Fruit fly (Drosophila melanogaster) whole organism, prepupa: Measurements from ENCODE around the gene CG31751.

Experiments
- Blimp-1 ChIP-seq: fragments of 200-800 bp; sonication (Bioruptor generic); optimal IDR thresholded peaks from 3 replicates; lab custom pipeline; 2017; ENCODE audit warnings: missing biosample characterization, missing genetic modification characterization, mild to moderate bottlenecking, moderate library complexity, missing genetic modification reagents
- CG10631 ChIP-seq: fragments of 200-800 bp; sonication (Bioruptor generic); optimal IDR thresholded peaks from 2 replicates; lab custom pipeline; 2016; ENCODE audit warnings: missing biosample characterization, missing genetic modification characterization
- CG10669 ChIP-seq: fragments of 200-800 bp; sonication (Bioruptor generic); optimal IDR thresholded peaks from 3 replicates; lab custom pipeline; 2018; ENCODE audit warnings: missing biosample characterization, mild to moderate bottlenecking, missing genetic modification characterization, moderate library complexity
- CG11294 ChIP-seq: fragments of 200-800 bp; sonication (Bioruptor generic); IDR thresholded peaks from 2 replicates; pipeline ENCODE4 v1.3.6; 2022; ENCODE audit warnings: missing biosample characterization, missing genetic modification characterization
- CG11762 ChIP-seq: fragments of 200-800 bp; sonication (Bioruptor generic); optimal IDR thresholded peaks from 3 replicates; lab custom pipeline; 2016; ENCODE audit warnings: missing biosample characterization, missing genetic modification characterization; ENCODE audit not compliant: insufficient read depth
- CG11902 ChIP-seq: fragments of 200-800 bp; sonication (Bioruptor generic); optimal IDR thresholded peaks from 3 replicates; lab custom pipeline; 2016; ENCODE audit warnings: missing biosample characterization, missing genetic modification characterization
- CG3032 ChIP-seq: fragments of 200-800 bp; optimal IDR thresholded peaks from 2 replicates; lab custom pipeline; 2019; ENCODE audit warnings: missing biosample characterization, mild to moderate bottlenecking, missing genetic modification characterization, moderate library complexity
- CG31627 ChIP-seq: fragments of 200-800 bp; sonication (Bioruptor generic); optimal IDR thresholded peaks from 3 replicates; lab custom pipeline; 2016; ENCODE audit warnings: missing biosample characterization, missing genetic modification characterization
- CG32006 ChIP-seq: fragments of 200-800 bp; sonication (Bioruptor generic); optimal IDR thresholded peaks from 3 replicates; lab custom pipeline; 2017; ENCODE audit warnings: missing biosample characterization, mild to moderate bottlenecking, missing genetic modification characterization
- CG34406 ChIP-seq: fragments of 200-800 bp; sonication (Bioruptor generic); optimal IDR thresholded peaks from 3 replicates; lab custom pipeline; 2016; ENCODE audit warnings: missing biosample characterization, missing genetic modification characterization
- CG6163 ChIP-seq: fragments of 200-800 bp; sonication (Bioruptor generic); IDR thresholded peaks from 3 replicates; pipeline ENCODE4 v1.3.6; 2022; ENCODE audit warnings: missing biosample characterization, missing genetic modification characterization
- CG6276 ChIP-seq: fragments of 200-800 bp; sonication (Bioruptor generic); optimal IDR thresholded peaks from 2 replicates; lab custom pipeline; 2017; ENCODE audit warnings: missing biosample characterization, mild to moderate bottlenecking, missing genetic modification characterization
- CG7368 ChIP-seq: fragments of 200-800 bp; sonication (Bioruptor generic); optimal IDR thresholded peaks from 3 replicates; lab custom pipeline; 2016; ENCODE audit warnings: missing biosample characterization, missing genetic modification characterization
- CG8119 ChIP-seq: fragments of 200-800 bp; sonication (Bioruptor generic); IDR thresholded peaks from 3 replicates; pipeline ENCODE4 v1.3.6; 2022; ENCODE audit warnings: missing biosample characterization, missing genetic modification characterization
- CG8319 ChIP-seq: fragments of 200-800 bp; sonication (Bioruptor generic); optimal IDR thresholded peaks from 3 replicates; lab custom pipeline; 2016; ENCODE audit warnings: missing biosample characterization, missing genetic modification characterization
- CG8632 ChIP-seq: fragments of 200-800 bp; sonication (Bioruptor generic); optimal IDR thresholded peaks from 3 replicates; lab custom pipeline; 2016; ENCODE audit warnings: missing biosample characterization, missing genetic modification characterization
- CG9139 ChIP-seq: fragments of 200-800 bp; sonication (Bioruptor generic); optimal IDR thresholded peaks from 3 replicates; lab custom pipeline; 2017; ENCODE audit warnings: missing biosample characterization, mild to moderate bottlenecking, missing genetic modification characterization
- Eip78C ChIP-seq: fragments of 200-800 bp; sonication (Bioruptor generic); peaks from one replicate; lab custom pipeline; 2016; ENCODE audit warnings: missing biosample characterization, missing genetic modification characterization
- Eip93F ChIP-seq: fragments of 200-800 bp; sonication (Bioruptor generic); optimal IDR thresholded peaks from 2 replicates; lab custom pipeline; 2016; ENCODE audit warnings: missing biosample characterization, mild to moderate bottlenecking, missing genetic modification characterization
- Ets21C ChIP-seq: fragments of 200-800 bp; sonication (Bioruptor generic); optimal IDR thresholded peaks from 3 replicates; lab custom pipeline; 2016; ENCODE audit warnings: missing biosample characterization, missing genetic modification characterization
- Ets96B ChIP-seq: fragments of 200-800 bp; optimal IDR thresholded peaks from 2 replicates; lab custom pipeline; 2019; ENCODE audit warnings: missing biosample characterization, mild to moderate bottlenecking, missing genetic modification characterization, moderate library complexity
- Hr38 ChIP-seq: sonication (Bioruptor generic); optimal IDR thresholded peaks from 2 replicates; lab custom pipeline; 2016; ENCODE audit warnings: missing biosample characterization, missing genetic modification characterization
- Lpt ChIP-seq: fragments of 200-800 bp; sonication (Bioruptor generic); optimal IDR thresholded peaks from 3 replicates; lab custom pipeline; 2016; ENCODE audit warnings: missing biosample characterization, missing genetic modification characterization
- Met ChIP-seq: fragments of 200-800 bp; sonication (Bioruptor generic); optimal IDR thresholded peaks from 3 replicates; lab custom pipeline; 2016; ENCODE audit warnings: missing biosample characterization, missing genetic modification characterization
- OdsH ChIP-seq: fragments of 200-800 bp; sonication (Bioruptor generic); optimal IDR thresholded peaks from 3 replicates; lab custom pipeline; 2016; ENCODE audit warnings: missing biosample characterization, missing genetic modification characterization
- Smox ChIP-seq: fragments of 200-800 bp; sonication (Bioruptor generic); optimal IDR thresholded peaks from 3 replicates; lab custom pipeline; 2016; ENCODE audit warnings: missing biosample characterization, missing genetic modification characterization
- Sox102F ChIP-seq: fragments of 200-800 bp; sonication (Bioruptor generic); optimal IDR thresholded peaks from 2 replicates; lab custom pipeline; 2016; ENCODE audit warnings: missing biosample characterization, mild to moderate bottlenecking, missing genetic modification characterization
- Sox15 ChIP-seq: fragments of 200-800 bp; sonication (Bioruptor generic); optimal IDR thresholded peaks from 3 replicates; lab custom pipeline; 2016; ENCODE audit warnings: missing biosample characterization, missing genetic modification characterization
- achi ChIP-seq: fragments of 200-800 bp; sonication (Bioruptor generic); optimal IDR thresholded peaks from 3 replicates; lab custom pipeline; 2016; ENCODE audit warnings: missing biosample characterization, missing genetic modification characterization
- acj6 ChIP-seq: fragments of 200-800 bp; sonication (Bioruptor generic); optimal IDR thresholded peaks from 3 replicates; lab custom pipeline; 2016; ENCODE audit warnings: missing biosample characterization, missing genetic modification characterization
- cyc ChIP-seq: fragments of 200-800 bp; sonication (Bioruptor generic); optimal IDR thresholded peaks from 3 replicates; lab custom pipeline; 2016; ENCODE audit warnings: missing biosample characterization, missing genetic modification characterization
- dac ChIP-seq: fragments of 200-800 bp; sonication (Bioruptor generic); optimal IDR thresholded peaks from 2 replicates; lab custom pipeline; 2017; ENCODE audit warnings: missing biosample characterization, mild to moderate bottlenecking, missing genetic modification characterization
- dsx ChIP-seq: fragments of 200-800 bp; optimal IDR thresholded peaks from 3 replicates; lab custom pipeline; 2019; ENCODE audit warnings: missing biosample characterization, mild to moderate bottlenecking, missing genetic modification characterization, moderate library complexity; ENCODE audit not compliant: poor library complexity, severe bottlenecking
- eg ChIP-seq: fragments of 200-800 bp; sonication (Bioruptor generic); IDR thresholded peaks from 3 replicates; pipeline ENCODE4 v1.3.6; 2022; ENCODE audit warnings: missing biosample characterization, missing genetic modification characterization
- esn ChIP-seq: fragments of 200-800 bp; sonication (Bioruptor generic); optimal IDR thresholded peaks from 2 replicates; lab custom pipeline; 2016; ENCODE audit warnings: missing biosample characterization, mild to moderate bottlenecking, missing genetic modification characterization, moderate library complexity
- fd85E ChIP-seq: fragments of 200-800 bp; sonication (Bioruptor generic); optimal IDR thresholded peaks from 3 replicates; lab custom pipeline; 2016; ENCODE audit warnings: missing biosample characterization, missing genetic modification characterization
- fkh ChIP-seq: fragments of 200-800 bp; sonication (Bioruptor generic); optimal IDR thresholded peaks from 3 replicates; lab custom pipeline; 2017; ENCODE audit warnings: missing biosample characterization, mild to moderate bottlenecking, missing genetic modification characterization, moderate library complexity
- lz ChIP-seq: fragments of 200-800 bp; sonication (Bioruptor generic); optimal IDR thresholded peaks from 3 replicates; lab custom pipeline; 2016; ENCODE audit warnings: missing biosample characterization, missing genetic modification characterization
- net ChIP-seq: fragments of 200-800 bp; sonication (Bioruptor generic); optimal IDR thresholded peaks from 3 replicates; lab custom pipeline; 2016; ENCODE audit warnings: missing biosample characterization, missing genetic modification characterization
- salr ChIP-seq, 2 experiments: fragments of 200-800 bp; sonication (Bioruptor generic); optimal IDR thresholded peaks; 3 replicates each; lab custom pipeline; 2016 to 2018; ENCODE audit warnings: missing biosample characterization in 2 of 2, missing genetic modification characterization in 2 of 2, mild to moderate bottlenecking in 1 of 2
- spab ChIP-seq: fragments of 200-800 bp; sonication (Bioruptor generic); optimal IDR thresholded peaks from 2 replicates; lab custom pipeline; 2017; ENCODE audit warnings: missing biosample characterization, mild to moderate bottlenecking, missing genetic modification characterization, missing genetic modification reagents
- ss ChIP-seq, 2 experiments: fragments of 200-800 bp; sonication (Bioruptor generic); optimal IDR thresholded peaks; 2 replicates in 1 of 2; 3 replicates in 1 of 2; lab custom pipeline; 2017 to 2018; ENCODE audit warnings: mild to moderate bottlenecking in 2 of 2, missing biosample characterization in 2 of 2, missing genetic modification characterization in 2 of 2, moderate library complexity in 1 of 2
- svp ChIP-seq: fragments of 200-800 bp; sonication (Bioruptor generic); peaks from one replicate; lab custom pipeline; 2016; ENCODE audit warnings: missing biosample characterization, missing genetic modification characterization
- vri ChIP-seq: fragments of 200-800 bp; sonication (Bioruptor generic); optimal IDR thresholded peaks from 3 replicates; lab custom pipeline; 2016; ENCODE audit warnings: missing biosample characterization, mild to moderate bottlenecking, missing genetic modification characterization

CG31751 gene

DNA sequence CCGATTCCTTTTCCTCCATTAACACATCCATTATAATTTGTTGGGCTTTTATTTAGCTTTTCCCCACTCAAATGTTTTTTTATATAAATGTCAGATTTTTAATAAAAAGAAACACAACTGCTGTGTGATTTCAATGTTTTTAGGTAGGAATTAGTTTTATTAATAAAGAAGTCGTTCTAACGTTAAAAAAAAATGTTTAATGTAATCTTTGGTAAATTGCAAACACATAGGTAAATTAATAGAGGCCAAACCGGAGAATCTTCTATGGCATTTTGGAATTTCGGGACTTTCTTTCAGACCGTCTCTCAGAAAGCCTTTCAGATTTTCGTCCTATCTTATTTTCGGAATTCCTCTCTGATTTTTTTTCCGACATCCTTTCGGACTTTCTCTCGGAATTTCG, 3.8 kb upstream of the CG31751 start, which contains the start of gene CG43339:
TSS of gene CG43339 (minus strand) at position 101 of the 400 bp plus-strand sequence.
- TF ChIP-seq net (GFP tag; lab: Kevin White, UChicago) (no peak), Hr38 (GFP tag; lab: Kevin White, UChicago) (no peak), vri (GFP tag; lab: Kevin White, UChicago) (no peak), CG31627 (no peak), CG10631 (GFP tag; lab: Kevin White, UChicago) (no peak), Eip93F (no peak), CG8319 (no peak)
- TF ChIP-seq, all 60 proteins: peak for 0

DNA sequence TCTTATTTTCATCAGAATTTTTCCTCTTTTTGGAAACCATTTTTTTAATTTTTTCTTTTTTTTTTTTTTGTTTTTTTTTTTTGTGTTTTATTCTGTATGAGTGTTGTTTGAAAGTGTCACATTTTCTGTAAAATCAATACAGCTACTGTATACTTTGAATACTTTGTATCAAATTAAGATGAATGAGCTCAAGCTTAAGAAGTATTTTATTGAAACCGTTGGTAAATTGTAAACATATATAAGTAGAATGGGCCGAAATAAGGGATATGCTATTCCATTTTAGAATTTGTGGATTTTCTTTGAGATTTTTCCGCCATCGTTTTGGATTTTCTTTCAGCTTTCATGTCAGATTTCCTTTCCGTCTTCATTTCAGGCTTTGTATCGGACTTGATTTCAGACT, 2.0 kb upstream of the CG31751 start, which contains the start of gene Mst36Fb:
TSS of gene Mst36Fb (minus strand) at position 101 of the 400 bp plus-strand sequence.
- no peak for TF ChIP-seq achi
- TF ChIP-seq, all 60 proteins: peak for 0

DNA sequence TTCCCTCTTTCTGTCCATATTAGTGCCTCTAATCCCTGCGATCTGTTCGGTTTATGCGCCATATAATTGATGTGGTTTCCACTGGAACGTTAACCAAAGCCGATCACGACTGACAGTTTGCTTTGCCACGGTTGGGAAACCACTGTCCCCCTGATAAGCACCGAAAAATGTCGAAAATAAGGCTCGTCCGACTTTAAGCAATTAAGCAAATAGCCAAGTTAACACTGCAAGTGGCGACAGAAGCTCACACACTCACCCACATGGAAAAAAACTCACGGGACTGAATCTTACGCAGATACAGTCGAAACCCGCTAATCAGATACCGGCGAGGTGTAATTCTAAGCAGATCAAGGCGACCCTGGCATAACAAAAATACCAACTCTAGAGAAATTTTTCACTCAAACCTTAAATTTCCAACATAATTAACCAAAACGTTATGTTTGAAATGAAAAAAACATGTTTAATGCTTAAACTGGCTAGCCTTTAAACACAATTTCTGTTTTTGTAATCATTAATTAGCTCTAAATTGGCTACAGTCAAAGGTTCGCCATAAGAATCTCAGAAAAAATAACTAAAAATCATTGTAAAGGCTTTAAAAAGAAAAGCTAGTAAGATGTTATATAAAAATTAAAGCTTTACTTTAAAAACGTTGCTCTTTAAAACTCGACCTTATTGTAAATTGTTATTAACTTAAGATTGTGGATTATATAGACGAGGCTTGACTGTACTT, 1.1 kb downstream of the CG31751 start:
- no peak for TF ChIP-seq Blimp-1
- no peak for TF ChIP-seq CG32006 (GFP tag; lab: Kevin White, UChicago)
- peak; percentile 16 for TF ChIP-seq CG3032 (tag; lab: Kevin White, UChicago)
- no peak for TF ChIP-seq Hr38 (GFP tag; lab: Kevin White, UChicago)
- TF ChIP-seq OdsH (GFP tag; lab: Kevin White, UChicago): no peak
- TF ChIP-seq Smox (GFP tag; lab: Kevin White, UChicago): no peak
- no peak for TF ChIP-seq spab (GFP tag; lab: Kevin White, UChicago)
- no peak for TF ChIP-seq CG6276 (GFP tag; lab: Kevin White, UChicago)
- peak; percentile 21 for TF ChIP-seq Eip93F
- no peak for TF ChIP-seq CG10669 (GFP tag; lab: Kevin White, UChicago)
- TF ChIP-seq CG9139 (GFP tag; lab: Kevin White, UChicago): no peak
- TF ChIP-seq CG8119 (GFP tag; lab: Robert Waterston, UW): no peak
- TF ChIP-seq salr (GFP tag; optimal IDR thresholded peaks at IDR 0.05; lab: Kevin White, UChicago): no peak
- TF ChIP-seq CG11902 (GFP tag; lab: Kevin White, UChicago): peak; percentile 20
- TF ChIP-seq CG7368 (GFP tag; lab: Kevin White, UChicago): no peak
- TF ChIP-seq eg (GFP tag; lab: Robert Waterston, UW): no peak
- TF ChIP-seq Sox15: peak; percentile 35
- no peak for TF ChIP-seq CG11294 (GFP tag; lab: Robert Waterston, UW)
- TF ChIP-seq CG8632 (GFP tag; lab: Kevin White, UChicago): peak; percentile 39
- no peak for TF ChIP-seq Met (GFP tag; lab: Kevin White, UChicago)
- TF ChIP-seq Sox102F (GFP tag; lab: Kevin White, UChicago): no peak
- TF ChIP-seq Ets96B (tag; lab: Kevin White, UChicago): no peak
- no peak for TF ChIP-seq fd85E (GFP tag; lab: Kevin White, UChicago)
- peak; percentile 67 for TF ChIP-seq CG31627
- no peak for TF ChIP-seq acj6 (GFP tag; lab: Kevin White, UChicago)
- no peak for TF ChIP-seq CG34406 (GFP tag; lab: Kevin White, UChicago)
- TF ChIP-seq cyc (GFP tag; lab: Kevin White, UChicago): peak; percentile 19
- TF ChIP-seq Lpt: no peak
- TF ChIP-seq CG10631 (GFP tag; lab: Kevin White, UChicago): no peak
- peak; percentile 79 for TF ChIP-seq esn
- no peak for TF ChIP-seq fkh
- peak; percentile 54 for TF ChIP-seq lz (GFP tag; lab: Kevin White, UChicago)
- TF ChIP-seq dac: no peak
- TF ChIP-seq Eip78C (GFP tag; lab: Kevin White, UChicago): peak; percentile 80
- TF ChIP-seq ss (GFP tag; optimal IDR thresholded peaks at IDR 0.05; lab: Kevin White, UChicago): no peak
- no peak for TF ChIP-seq CG8319
- no peak for TF ChIP-seq CG11762 (GFP tag; lab: Kevin White, UChicago)
- TF ChIP-seq net (GFP tag; lab: Kevin White, UChicago): no peak
- no peak for TF ChIP-seq dsx (GFP tag; lab: Kevin White, UChicago)
- no peak for TF ChIP-seq vri (GFP tag; lab: Kevin White, UChicago)
- no peak for TF ChIP-seq Ets21C (GFP tag; lab: Kevin White, UChicago)
- TF ChIP-seq CG6163: no peak
- TF ChIP-seq svp (GFP tag; lab: Kevin White, UChicago): peak; percentile 82
